Worm (Caenorhabditis elegans) whole organism, L3 larva: ENCODE results near the gene C23G10.2.
A peak's percentile ranks its signal among the peaks of the same experiment; 100 is the strongest.

ENCODE experiments used
- aly-2 ChIP-seq: fragments of 150-350 bp; optimal IDR thresholded peaks from 2 replicates; lab custom pipeline; 2014; ENCODE audit warnings: missing biosample characterization, missing genetic modification characterization
- elt-3 ChIP-seq, 3 experiments: fragments of 150-350 bp in 1 of 3; sonication (generic microtip) in 2 of 3; optimal IDR thresholded peaks; 2 replicates in 2 of 3; 4 replicates in 1 of 3; lab custom pipeline; 2014 to 2017; ENCODE audit warnings: missing biosample characterization in 3 of 3, missing genetic modification characterization in 3 of 3
- fos-1 ChIP-seq: fragments of 150-350 bp; optimal IDR thresholded peaks from 2 replicates; lab custom pipeline; 2014; ENCODE audit warnings: missing biosample characterization, missing genetic modification characterization
- jun-1 ChIP-seq: fragments of 150-350 bp; optimal IDR thresholded peaks from 2 replicates; lab custom pipeline; 2014; ENCODE audit warnings: missing biosample characterization, missing genetic modification reagents, missing genetic modification characterization

DNA sequence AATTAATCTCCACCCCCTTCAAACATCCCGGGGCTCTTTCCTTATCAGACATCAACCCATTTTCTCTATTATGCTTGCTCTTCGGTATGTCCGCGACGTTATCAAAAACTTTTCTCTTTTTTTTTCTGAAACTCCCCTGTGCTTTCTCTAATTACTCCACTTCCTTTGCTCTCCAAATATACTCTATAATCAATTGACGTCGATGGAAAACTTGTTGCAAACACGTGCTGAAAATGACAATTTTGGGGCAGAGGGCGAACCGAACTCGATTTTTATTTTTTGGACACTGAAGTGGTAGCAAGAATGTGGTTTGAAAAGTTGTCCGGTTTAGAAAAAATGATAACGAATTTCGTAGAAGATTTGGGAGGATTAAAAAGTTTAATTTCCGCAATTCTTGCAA is 28.8 kb upstream of the C23G10.2 start:
- peak; percentile 69 for TF ChIP-seq jun-1
- TF ChIP-seq aly-2 (tag; lab: Kevin White, UChicago): no peak
- no peak for TF ChIP-seq elt-3 (tag; optimal IDR thresholded peaks at IDR 0.05; lab: Kevin White, UChicago)
- no peak for TF ChIP-seq fos-1 (tag; lab: Kevin White, UChicago)
